Worm (Caenorhabditis elegans) whole organism, L2 larva: ENCODE measurements around the gene Y76A2B.4.
A peak's percentile ranks its signal among the peaks of the same experiment; 100 is the strongest.

Source experiments
- C34F6.9 ChIP-seq: fragments of 150-350 bp; optimal IDR thresholded peaks from 2 replicates; lab custom pipeline; 2014; ENCODE audit warnings: missing biosample characterization, missing genetic modification characterization
- F13H6.1 ChIP-seq: sonication (generic microtip); optimal IDR thresholded peaks from 2 replicates; lab custom pipeline; 2016; ENCODE audit warnings: missing genetic modification characterization, missing compliant biosample characterization
- R02D3.7 ChIP-seq: fragments of 150-350 bp; optimal IDR thresholded peaks from 2 replicates; lab custom pipeline; 2014; ENCODE audit warnings: missing biosample characterization, missing genetic modification characterization
- Y55F3AM.14 ChIP-seq: fragments of 200-800 bp; sonication (Bioruptor generic); optimal IDR thresholded peaks from 2 replicates; lab custom pipeline; 2018; ENCODE audit warnings: mild to moderate bottlenecking, missing genetic modification characterization, missing compliant biosample characterization
- alr-1 ChIP-seq: fragments of 150-350 bp; optimal IDR thresholded peaks from 2 replicates; lab custom pipeline; 2014; ENCODE audit warnings: missing biosample characterization, missing genetic modification characterization
- ama-1 ChIP-seq: fragments of 150-350 bp; optimal IDR thresholded peaks from 2 replicates; lab custom pipeline; 2018; ENCODE audit warnings: inconsistent platforms
- blmp-1 ChIP-seq: sonication (generic microtip); optimal IDR thresholded peaks from 2 replicates; lab custom pipeline; 2017; ENCODE audit warnings: missing genetic modification characterization, mild to moderate bottlenecking, missing compliant biosample characterization, antibody characterized with exemption, moderate library complexity; ENCODE audit not compliant: insufficient read depth
- ceh-16 ChIP-seq: fragments of 150-350 bp; optimal IDR thresholded peaks from 2 replicates; lab custom pipeline; 2014; ENCODE audit warnings: missing biosample characterization, missing genetic modification characterization
- crh-2 ChIP-seq: sonication (generic microtip); optimal IDR thresholded peaks from 2 replicates; lab custom pipeline; 2017; ENCODE audit warnings: missing biosample characterization, missing genetic modification characterization
- dmd-4 ChIP-seq: sonication (generic microtip); optimal IDR thresholded peaks from 2 replicates; lab custom pipeline; 2017; ENCODE audit warnings: missing biosample characterization, missing genetic modification characterization
- egl-27 ChIP-seq: sonication (generic microtip); optimal IDR thresholded peaks from 3 replicates; lab custom pipeline; 2017; ENCODE audit warnings: missing biosample characterization, missing genetic modification reagents, missing genetic modification characterization
- elt-1 ChIP-seq: fragments of 150-350 bp; optimal IDR thresholded peaks from 2 replicates; lab custom pipeline; 2014; ENCODE audit warnings: missing biosample characterization, missing genetic modification characterization
- elt-3 ChIP-seq: sonication (generic microtip); optimal IDR thresholded peaks from 2 replicates; lab custom pipeline; 2017; ENCODE audit warnings: missing biosample characterization, missing genetic modification characterization
- fos-1 ChIP-seq: fragments of 150-350 bp; optimal IDR thresholded peaks from 2 replicates; lab custom pipeline; 2014; ENCODE audit warnings: missing biosample characterization, missing genetic modification characterization
- gmeb-1 ChIP-seq: fragments of 150-350 bp; optimal IDR thresholded peaks from 2 replicates; lab custom pipeline; 2014; ENCODE audit warnings: missing biosample characterization, missing genetic modification characterization
- lin-11 ChIP-seq: fragments of 150-350 bp; sonication (generic microtip); optimal IDR thresholded peaks from 2 replicates; lab custom pipeline; 2014; ENCODE audit warnings: missing biosample characterization, missing genetic modification characterization, inconsistent platforms, mixed read lengths
- lin-13 ChIP-seq: fragments of 150-350 bp; optimal IDR thresholded peaks from 2 replicates; lab custom pipeline; 2014; ENCODE audit warnings: missing biosample characterization, missing genetic modification reagents, missing genetic modification characterization
- mab-5 ChIP-seq: fragments of 150-350 bp; optimal IDR thresholded peaks from 2 replicates; lab custom pipeline; 2014; ENCODE audit warnings: missing biosample characterization, missing genetic modification characterization
- mbf-1 ChIP-seq: sonication (generic microtip); optimal IDR thresholded peaks from 2 replicates; lab custom pipeline; 2017; ENCODE audit warnings: missing biosample characterization, missing genetic modification characterization
- mdl-1 ChIP-seq, 2 experiments: fragments of 150-350 bp in 1 of 2; sonication (generic microtip) in 1 of 2; optimal IDR thresholded peaks; 2 replicates each; lab custom pipeline; 2017; ENCODE audit warnings: missing biosample characterization in 2 of 2, missing genetic modification characterization in 2 of 2
- nhr-10 ChIP-seq: sonication (generic microtip); optimal IDR thresholded peaks from 2 replicates; lab custom pipeline; 2017; ENCODE audit warnings: missing biosample characterization, missing genetic modification characterization
- nhr-12 ChIP-seq: fragments of 150-350 bp; optimal IDR thresholded peaks from 2 replicates; lab custom pipeline; 2014; ENCODE audit warnings: missing biosample characterization, missing genetic modification characterization
- nhr-129 ChIP-seq: fragments of 150-350 bp; optimal IDR thresholded peaks from 2 replicates; lab custom pipeline; 2014; ENCODE audit warnings: missing biosample characterization, missing genetic modification characterization
- nhr-21 ChIP-seq: fragments of 150-350 bp; optimal IDR thresholded peaks from 2 replicates; lab custom pipeline; 2014; ENCODE audit warnings: missing biosample characterization, missing genetic modification characterization
- nhr-237 ChIP-seq: fragments of 150-350 bp; optimal IDR thresholded peaks from 2 replicates; lab custom pipeline; 2014; ENCODE audit warnings: missing biosample characterization, missing genetic modification characterization
- nhr-25 ChIP-seq: fragments of 150-350 bp; sonication (generic microtip); optimal IDR thresholded peaks from 3 replicates; lab custom pipeline; 2014; ENCODE audit warnings: missing biosample characterization, missing genetic modification characterization
- nhr-6 ChIP-seq: fragments of 150-350 bp; optimal IDR thresholded peaks from 2 replicates; lab custom pipeline; 2014; ENCODE audit warnings: missing biosample characterization, missing genetic modification characterization
- nhr-77 ChIP-seq: fragments of 150-350 bp; optimal IDR thresholded peaks from 2 replicates; lab custom pipeline; 2014; ENCODE audit warnings: missing biosample characterization, missing genetic modification characterization
- skn-1 ChIP-seq: sonication (generic microtip); optimal IDR thresholded peaks from 2 replicates; lab custom pipeline; 2017; ENCODE audit warnings: missing biosample characterization, missing genetic modification characterization
- sma-3 ChIP-seq: sonication (generic microtip); optimal IDR thresholded peaks from 2 replicates; lab custom pipeline; 2016; ENCODE audit warnings: missing genetic modification reagents, missing genetic modification characterization, missing compliant biosample characterization
- sma-9 ChIP-seq, 2 experiments: fragments of 150-350 bp in 1 of 2; sonication (generic microtip) in 1 of 2; optimal IDR thresholded peaks; 2 replicates each; lab custom pipeline; 2014 to 2016; ENCODE audit warnings: missing genetic modification characterization in 2 of 2, mild to moderate bottlenecking in 1 of 2, missing biosample characterization in 1 of 2, missing compliant biosample characterization in 1 of 2, missing genetic modification reagents in 1 of 2, moderate library complexity in 1 of 2
- snpc-4 ChIP-seq: fragments of 150-350 bp; optimal IDR thresholded peaks from 2 replicates; lab custom pipeline; 2014; ENCODE audit warnings: missing biosample characterization, missing genetic modification characterization
- unc-39 ChIP-seq: fragments of 150-350 bp; optimal IDR thresholded peaks from 2 replicates; lab custom pipeline; 2014; ENCODE audit warnings: missing biosample characterization, missing genetic modification characterization
- unc-55 ChIP-seq: fragments of 150-350 bp; sonication (generic microtip); optimal IDR thresholded peaks from 3 replicates; lab custom pipeline; 2014; ENCODE audit warnings: missing biosample characterization, missing genetic modification reagents, missing genetic modification characterization
- unc-62 ChIP-seq: fragments of 150-350 bp; optimal IDR thresholded peaks from 2 replicates; lab custom pipeline; 2014; ENCODE audit warnings: missing biosample characterization, missing genetic modification reagents, missing genetic modification characterization
- zag-1 ChIP-seq: fragments of 150-350 bp; optimal IDR thresholded peaks from 2 replicates; lab custom pipeline; 2014; ENCODE audit warnings: missing biosample characterization, missing genetic modification characterization
- ztf-1 ChIP-seq: fragments of 200-800 bp; sonication (Bioruptor generic); conservative IDR thresholded peaks from 2 replicates; pipeline ENCODE4 v1.3.6; 2022; ENCODE audit warnings: missing genetic modification characterization, missing compliant biosample characterization
- ztf-11 ChIP-seq: sonication (generic microtip); optimal IDR thresholded peaks from 2 replicates; lab custom pipeline; 2017; ENCODE audit warnings: missing biosample characterization, missing genetic modification characterization
- ztf-4 ChIP-seq: fragments of 150-350 bp; optimal IDR thresholded peaks from 2 replicates; lab custom pipeline; 2014; ENCODE audit warnings: missing biosample characterization, missing genetic modification characterization

Gene Y76A2B.4

DNA sequence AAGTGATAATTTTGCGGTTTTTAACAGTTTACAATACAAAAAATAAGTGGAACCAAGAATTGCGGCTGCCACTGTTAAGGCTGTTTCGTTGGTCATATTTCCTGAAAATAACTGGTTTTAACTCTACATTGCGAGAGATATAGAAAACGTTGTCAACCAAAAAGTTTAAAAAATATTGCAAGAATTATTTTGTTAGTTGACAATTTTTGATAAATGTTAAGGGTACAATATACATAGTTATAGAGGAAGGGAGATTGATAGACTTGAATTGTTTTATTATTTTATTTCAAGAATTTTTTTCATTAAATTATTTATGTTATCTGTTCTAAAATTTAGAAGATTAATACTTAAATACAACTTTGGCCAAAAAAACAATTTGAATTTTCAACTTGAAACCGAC lies 3.1 kb downstream of the Y76A2B.4 start, which contains the start of gene acs-5:
TSS of gene acs-5 (minus strand) at position 101 of the 400 bp plus-strand sequence.
- TF ChIP-seq lin-13 (no peak), mab-5 (tag; lab: Kevin White, UChicago) (no peak)

DNA sequence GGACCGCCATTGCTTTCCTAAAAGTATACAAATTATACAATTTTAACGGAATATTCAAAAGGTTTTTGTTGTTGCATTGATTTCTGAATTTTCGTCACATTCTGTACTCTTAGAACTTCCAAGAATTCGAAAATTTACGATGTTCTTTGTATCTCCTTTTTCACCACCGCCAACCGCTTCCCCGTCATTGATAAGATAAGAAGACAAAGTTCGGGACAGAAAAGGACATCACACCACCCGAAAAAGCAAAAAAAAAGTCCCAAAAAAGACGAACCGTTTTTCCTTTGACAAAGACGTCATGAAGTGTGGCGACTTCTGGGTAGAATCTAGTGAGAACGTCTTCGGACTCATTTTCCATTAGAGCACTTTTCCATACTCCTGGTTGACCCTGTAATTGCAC lies 4.1 kb downstream of the Y76A2B.4 start:
- TF ChIP-seq crh-2 (tag; lab: Kevin White, UChicago) (peak; percentile 41), gmeb-1 (peak; percentile 7), unc-62 (no peak), ztf-1 (GFP tag; lab: Robert Waterston, UW) (no peak), fos-1 (tag; lab: Kevin White, UChicago) (peak; percentile 61)

DNA sequence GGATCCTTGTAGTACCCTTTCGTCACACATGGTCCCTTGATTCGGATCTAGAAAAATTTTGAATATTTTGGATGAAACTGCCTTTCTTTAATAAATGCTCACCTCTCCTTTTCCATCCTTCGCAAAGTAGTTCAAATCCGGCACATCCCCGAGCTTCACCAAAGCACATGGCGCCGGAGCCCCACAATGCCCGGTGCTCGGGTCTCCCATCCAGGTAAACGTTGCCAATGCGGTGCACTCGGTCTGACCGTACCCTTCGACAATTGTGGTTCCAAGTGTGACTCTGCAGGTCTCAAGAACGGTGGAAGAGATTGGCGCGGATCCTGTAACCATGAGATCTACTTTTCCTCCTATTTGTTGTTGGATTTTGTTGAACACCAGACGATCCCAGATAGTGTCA lies 5.8 kb downstream of the Y76A2B.4 start:
- no peak for TF ChIP-seq C34F6.9 (tag; lab: Kevin White, UChicago)
- no peak for TF ChIP-seq nhr-129
- TF ChIP-seq mbf-1 (tag; lab: Kevin White, UChicago) = no peak
- TF ChIP-seq unc-62 = no peak
- TF ChIP-seq mab-5 (tag; lab: Kevin White, UChicago) = no peak
- no peak for TF ChIP-seq mdl-1 (tag; optimal IDR thresholded peaks at IDR 0.05; lab: Kevin White, UChicago)
- no peak for TF ChIP-seq ama-1
- TF ChIP-seq sma-3 = no peak
- TF ChIP-seq nhr-12 = no peak
- no peak for TF ChIP-seq Y55F3AM.14 (GFP tag; lab: Kevin White, UChicago)
- no peak for TF ChIP-seq elt-1
- TF ChIP-seq gmeb-1 = no peak
- TF ChIP-seq alr-1 = no peak
- no peak for TF ChIP-seq nhr-21 (tag; lab: Kevin White, UChicago)
- no peak for TF ChIP-seq zag-1

- TF ChIP-seq nhr-10 (tag; lab: Kevin White, UChicago) (no peak), crh-2 (tag; lab: Kevin White, UChicago) (no peak), unc-39 (tag; lab: Kevin White, UChicago) (no peak)
These were observed 10.7 kb downstream of the Y76A2B.4 start for ce11 chrIII:13535735-13536390.

- TF ChIP-seq egl-27 (tag; lab: Kevin White, UChicago) (peak; percentile 7), F13H6.1 (peak; percentile 41), sma-9 (GFP tag; optimal IDR thresholded peaks at IDR 0.05; lab: Kevin White, UChicago) (peak; percentile 14), sma-9 (tag; optimal IDR thresholded peaks at IDR 0.05; lab: Kevin White, UChicago) (no peak), nhr-129 (no peak), lin-13 (no peak), crh-2 (tag; lab: Kevin White, UChicago) (peak; percentile 20), unc-55 (GFP tag; lab: Kevin White, UChicago) (no peak), nhr-6 (tag; lab: Kevin White, UChicago) (peak; percentile 12), blmp-1 (peak; percentile 11), nhr-21 (tag; lab: Kevin White, UChicago) (no peak), nhr-77 (no peak), skn-1 (tag; lab: Kevin White, UChicago) (no peak), ama-1 (no peak), nhr-25 (peak; percentile 62)
These were observed 11.9 kb downstream of the Y76A2B.4 start for ce11 chrIII:13534704-13535103.

- no peak for TF ChIP-seq elt-3
- TF ChIP-seq ztf-4 (tag; lab: Kevin White, UChicago) = no peak
These were observed 15.7 kb downstream of the Y76A2B.4 start for ce11 chrIII:13530838-13531237.

- TF ChIP-seq ceh-16 (tag; lab: Kevin White, UChicago) (no peak), R02D3.7 (tag; lab: Kevin White, UChicago) (no peak), elt-1 (no peak), egl-27 (tag; lab: Kevin White, UChicago) (no peak), nhr-6 (tag; lab: Kevin White, UChicago) (no peak), gmeb-1 (peak; percentile 75), ama-1 (no peak), nhr-25 (peak; percentile 70), unc-62 (no peak), lin-11 (tag; lab: Kevin White, UChicago) (peak; percentile 71), sma-9 (GFP tag; optimal IDR thresholded peaks at IDR 0.05; lab: Kevin White, UChicago) (peak; percentile 50), sma-9 (tag; optimal IDR thresholded peaks at IDR 0.05; lab: Kevin White, UChicago) (no peak), ztf-1 (GFP tag; lab: Robert Waterston, UW) (no peak), ztf-11 (tag; lab: Kevin White, UChicago) (no peak), F13H6.1 (peak; percentile 41), mdl-1 (tag; optimal IDR thresholded peaks at IDR 0.05; lab: Kevin White, UChicago) (no peak), nhr-237 (tag; lab: Kevin White, UChicago) (no peak), dmd-4 (tag; lab: Kevin White, UChicago) (no peak), unc-39 (tag; lab: Kevin White, UChicago) (no peak), mab-5 (tag; lab: Kevin White, UChicago) (peak; percentile 3), unc-55 (GFP tag; lab: Kevin White, UChicago) (peak; percentile 80), nhr-12 (no peak), lin-13 (peak; percentile 76), alr-1 (no peak), snpc-4 (no peak), nhr-129 (peak; percentile 53)
These were observed 16.6 kb downstream of the Y76A2B.4 start for ce11 chrIII:13530017-13530416.
